Worm (Caenorhabditis elegans): Measurements from ENCODE around the gene Y49E10.29.

DNA sequence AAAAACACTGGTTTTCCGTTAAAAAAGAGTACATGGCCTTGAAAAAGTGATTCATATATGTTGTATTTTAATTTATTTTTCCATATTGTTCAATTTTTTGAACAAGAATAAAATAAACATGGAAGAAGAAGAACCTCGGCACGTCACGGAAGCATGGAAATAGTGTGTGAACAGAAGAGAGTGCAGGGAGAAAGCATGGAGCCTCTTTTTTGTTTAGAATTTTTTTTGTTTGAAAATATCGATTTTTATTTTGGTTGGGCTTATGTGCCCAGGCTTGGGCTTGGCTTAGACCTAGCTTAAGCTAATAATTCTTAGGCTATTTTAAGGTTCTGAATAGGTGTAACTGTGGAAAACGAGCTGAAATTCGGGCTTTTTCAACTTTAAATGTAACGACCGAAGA is 47.3 kb upstream of the Y49E10.29 start, which contains the start of gene tat-1:
- no peak for TF ChIP-seq fkh-10 (GFP tag; optimal IDR thresholded peaks at IDR 0.05)
- TF ChIP-seq lin-15B (tag; optimal IDR thresholded peaks at IDR 0.05), result no peak
- TF ChIP-seq lin-39 (tag; optimal IDR thresholded peaks at IDR 0.05), result no peak
- no peak for TF ChIP-seq nhr-77 (tag; optimal IDR thresholded peaks at IDR 0.05)

All from whole organism, L3 larva.